Fruit fly (Drosophila melanogaster) whole organism, embryonic: Measurements from ENCODE around the gene CG2574.

Source experiments
- CG10543 ChIP-seq: fragments of 200-800 bp; sonication (Bioruptor generic); optimal IDR thresholded peaks from 3 replicates; lab custom pipeline; 2017; ENCODE audit warnings: missing biosample characterization, mild to moderate bottlenecking, missing genetic modification characterization, moderate library complexity
- CG15514 ChIP-seq: fragments of 200-800 bp; sonication (Bioruptor generic); optimal IDR thresholded peaks from 3 replicates; lab custom pipeline; 2017; ENCODE audit warnings: missing biosample characterization, missing genetic modification characterization, mild to moderate bottlenecking, moderate library complexity, missing genetic modification reagents
- CG15696 ChIP-seq: fragments of 200-800 bp; sonication (Bioruptor generic); optimal IDR thresholded peaks from 2 replicates; lab custom pipeline; 2019; ENCODE audit warnings: missing biosample characterization, mild to moderate bottlenecking, missing genetic modification characterization, moderate library complexity
- CG16815 ChIP-seq: fragments of 200-800 bp; sonication (Bioruptor generic); optimal IDR thresholded peaks from 3 replicates; lab custom pipeline; 2017; ENCODE audit warnings: missing biosample characterization, mild to moderate bottlenecking, missing genetic modification characterization
- CG31365 ChIP-seq: fragments of 200-800 bp; sonication (Bioruptor generic); optimal IDR thresholded peaks from 2 replicates; lab custom pipeline; 2018; ENCODE audit warnings: missing biosample characterization, mild to moderate bottlenecking, missing genetic modification characterization
- CG7928 ChIP-seq: fragments of 200-800 bp; sonication (Bioruptor generic); optimal IDR thresholded peaks from 2 replicates; lab custom pipeline; 2017; ENCODE audit warnings: missing biosample characterization, mild to moderate bottlenecking, missing genetic modification characterization
- E2f1 ChIP-seq: fragments of 200-800 bp; sonication (Bioruptor generic); IDR thresholded peaks from 2 replicates; pipeline ENCODE4 v1.3.6; 2022; ENCODE audit warnings: missing biosample characterization, missing genetic modification characterization
- Hr3 ChIP-seq: fragments of 200-800 bp; sonication (Bioruptor generic); optimal IDR thresholded peaks from 3 replicates; lab custom pipeline; 2016; ENCODE audit warnings: missing biosample characterization, missing genetic modification characterization
- Ptx1 ChIP-seq: fragments of 200-800 bp; sonication (Bioruptor generic); IDR thresholded peaks from 2 replicates; pipeline ENCODE4 v1.3.6; 2022; ENCODE audit warnings: missing biosample characterization, missing genetic modification characterization
- fu2 ChIP-seq: fragments of 200-800 bp; sonication (Bioruptor generic); optimal IDR thresholded peaks from 2 replicates; lab custom pipeline; 2016; ENCODE audit warnings: missing biosample characterization, missing genetic modification characterization
- ro ChIP-seq: fragments of 200-800 bp; sonication (Bioruptor generic); IDR thresholded peaks from 2 replicates; pipeline ENCODE4 v1.3.6; 2022; ENCODE audit warnings: missing biosample characterization, missing genetic modification characterization
- schlank ChIP-seq: fragments of 200-800 bp; sonication (Bioruptor generic); optimal IDR thresholded peaks from 2 replicates; lab custom pipeline; 2018; ENCODE audit warnings: missing biosample characterization, mild to moderate bottlenecking, missing genetic modification characterization
- sima ChIP-seq: fragments of 200-800 bp; sonication (Bioruptor generic); optimal IDR thresholded peaks from 2 replicates; lab custom pipeline; 2016; ENCODE audit warnings: missing biosample characterization, missing genetic modification characterization
- vfl ChIP-seq: fragments of 200-800 bp; sonication (Bioruptor generic); optimal IDR thresholded peaks from 2 replicates; lab custom pipeline; 2016; ENCODE audit warnings: missing biosample characterization, missing genetic modification characterization

DNA sequence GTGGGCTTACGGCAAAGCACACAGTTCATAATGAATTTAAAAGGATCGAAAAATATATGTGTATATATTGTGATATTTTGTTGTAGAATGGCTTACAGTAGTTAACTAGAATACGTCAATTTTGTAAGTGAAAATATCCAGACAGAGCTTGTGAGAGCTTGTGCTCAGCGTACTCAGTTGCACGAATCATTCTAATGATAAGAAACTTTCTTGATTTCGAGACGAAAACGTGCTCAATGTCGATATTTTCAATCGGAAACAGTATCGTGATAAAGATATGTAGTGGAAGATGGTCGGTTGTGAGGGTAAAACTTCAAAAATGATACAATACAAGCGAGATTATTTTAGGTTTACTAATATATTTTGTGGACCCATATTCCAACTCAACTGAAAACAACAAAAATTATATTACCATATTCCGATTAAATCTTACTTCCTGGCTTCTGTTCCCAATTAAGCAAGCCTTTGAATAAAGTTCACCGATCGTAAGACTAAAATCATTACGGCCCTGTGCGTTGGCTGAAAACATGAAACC lies at the start of gene CG2574, which contains the start of gene CG32651:
- TF ChIP-seq Ptx1 (no peak), sima (no peak), ro (GFP tag; lab: Robert Waterston, UW) (no peak), E2f1 (GFP tag; lab: Robert Waterston, UW) (no peak), vfl (GFP tag; lab: Kevin White, UChicago) (no peak), CG10543 (GFP tag; lab: Kevin White, UChicago) (no peak), CG15696 (tag; lab: Kevin White, UChicago) (no peak), schlank (tag; lab: Kevin White, UChicago) (no peak), CG15514 (no peak), CG31365 (tag; lab: Kevin White, UChicago) (no peak), CG16815 (no peak), fu2 (GFP tag; lab: Kevin White, UChicago) (no peak), Hr3 (GFP tag; lab: Kevin White, UChicago) (no peak), CG7928 (GFP tag; lab: Kevin White, UChicago) (no peak)
